Fruit fly (Drosophila melanogaster): ENCODE results near the gene CG7991.

CG7991 gene

dm6 chr3L:1723053-1723452, 48.5 kb downstream of the CG7991 start, which contains the start of gene CG18171:
TSS of gene CG18171 (minus strand) at chr3L:1723153.
- TF ChIP-seq Hr78 (GFP tag; optimal IDR thresholded peaks at IDR 0.05) (no peak), h (GFP tag; optimal IDR thresholded peaks at IDR 0.05) (no peak), Sp1 (GFP tag; optimal IDR thresholded peaks at IDR 0.05) (no peak), ey (GFP tag; optimal IDR thresholded peaks at IDR 0.05) (no peak), sv (GFP tag; optimal IDR thresholded peaks at IDR 0.05) (no peak), lola (GFP tag; optimal IDR thresholded peaks at IDR 0.05) (no peak), pan (optimal IDR thresholded peaks at IDR 0.05) (no peak), HLH106 (tag; optimal IDR thresholded peaks at IDR 0.05) (no peak), foxo (GFP tag; optimal IDR thresholded peaks at IDR 0.05) (no peak), Hnf4 (GFP tag; optimal IDR thresholded peaks at IDR 0.05) (no peak), fru (GFP tag; optimal IDR thresholded peaks at IDR 0.05) (no peak), GATAd (GFP tag; optimal IDR thresholded peaks at IDR 0.05) (no peak)

- TF ChIP-seq CG32264 (GFP tag; optimal IDR thresholded peaks at IDR 0.05) (no peak), brk (GFP tag; optimal IDR thresholded peaks at IDR 0.05) (no peak), usp (GFP tag; optimal IDR thresholded peaks at IDR 0.05) (no peak), sage (GFP tag; optimal IDR thresholded peaks at IDR 0.05) (no peak), rgr (GFP tag; optimal IDR thresholded peaks at IDR 0.05) (no peak), OdsH (GFP tag; optimal IDR thresholded peaks at IDR 0.05) (no peak), woc (GFP tag; optimal IDR thresholded peaks at IDR 0.05) (no peak), GATAd (GFP tag; optimal IDR thresholded peaks at IDR 0.05) (no peak), Myc (optimal IDR thresholded peaks at IDR 0.05) (no peak), Hnf4 (GFP tag; optimal IDR thresholded peaks at IDR 0.05) (no peak), lola (GFP tag; optimal IDR thresholded peaks at IDR 0.05) (no peak), Mio (GFP tag; optimal IDR thresholded peaks at IDR 0.05) (no peak), jim (GFP tag; optimal IDR thresholded peaks at IDR 0.05) (no peak), Hr78 (GFP tag; optimal IDR thresholded peaks at IDR 0.05) (no peak)
Measured at dm6 chr3L:1724090-1724489, 49.6 kb downstream of the CG7991 start, which contains the start of gene CG12035. TSS of gene CG12035 (plus strand) at chr3L:1724390.

dm6 chr3L:1726747-1727146, 52.2 kb downstream of the CG7991 start:
- TF ChIP-seq Abd-B (GFP tag; optimal IDR thresholded peaks at IDR 0.05) (no peak), Vsx2 (GFP tag; optimal IDR thresholded peaks at IDR 0.05; ENCODE audit: partially characterized antibody) (no peak), HLH106 (tag; optimal IDR thresholded peaks at IDR 0.05) (no peak), Hr83 (GFP tag; optimal IDR thresholded peaks at IDR 0.05; ENCODE audit: poor library complexity, severe bottlenecking) (no peak), Mio (GFP tag; optimal IDR thresholded peaks at IDR 0.05) (no peak), lola (GFP tag; optimal IDR thresholded peaks at IDR 0.05) (no peak), OdsH (GFP tag; optimal IDR thresholded peaks at IDR 0.05) (no peak), foxo (GFP tag; optimal IDR thresholded peaks at IDR 0.05) (no peak), pan (optimal IDR thresholded peaks at IDR 0.05) (no peak), br (GFP tag; optimal IDR thresholded peaks at IDR 0.05) (no peak), brk (GFP tag; optimal IDR thresholded peaks at IDR 0.05) (no peak), rgr (GFP tag; optimal IDR thresholded peaks at IDR 0.05) (no peak), woc (GFP tag; optimal IDR thresholded peaks at IDR 0.05) (no peak), Hr78 (GFP tag; optimal IDR thresholded peaks at IDR 0.05) (no peak), Dif (GFP tag; optimal IDR thresholded peaks at IDR 0.05; ENCODE audit: partially characterized antibody) (no peak), Dfd (GFP tag; optimal IDR thresholded peaks at IDR 0.05) (no peak), CrebA (GFP tag; optimal IDR thresholded peaks at IDR 0.05; ENCODE audit: borderline replicate concordance) (no peak), fru (GFP tag; optimal IDR thresholded peaks at IDR 0.05) (no peak), dmrt93B (GFP tag; optimal IDR thresholded peaks at IDR 0.05) (no peak)

dm6 chr3L:1727431-1727830, 52.9 kb downstream of the CG7991 start:
- TF ChIP-seq rgr (GFP tag; optimal IDR thresholded peaks at IDR 0.05) = peak; percentile 6
- TF ChIP-seq br (GFP tag; optimal IDR thresholded peaks at IDR 0.05) = no peak

- TF ChIP-seq dl (GFP tag; optimal IDR thresholded peaks at IDR 0.05; ENCODE audit: insufficient read depth in 1 of 2, partially characterized antibody in 2 of 2) (no peak), Sp1 (GFP tag; optimal IDR thresholded peaks at IDR 0.05) (no peak), Jra (GFP tag; optimal IDR thresholded peaks at IDR 0.05) (no peak), rgr (GFP tag; optimal IDR thresholded peaks at IDR 0.05) (no peak), N (GFP tag; optimal IDR thresholded peaks at IDR 0.05) (no peak), Rel (GFP tag; optimal IDR thresholded peaks at IDR 0.05) (no peak), Rel (tag; optimal IDR thresholded peaks at IDR 0.05) (peak; percentile 95), OdsH (GFP tag; optimal IDR thresholded peaks at IDR 0.05) (no peak), CG9705 (GFP tag; optimal IDR thresholded peaks at IDR 0.05) (no peak)
Measured at dm6 chr3L:1729380-1730159, 55.1 kb downstream of the CG7991 start.
